Worm (Caenorhabditis elegans): ENCODE results near the gene F53F4.7.

DNA sequence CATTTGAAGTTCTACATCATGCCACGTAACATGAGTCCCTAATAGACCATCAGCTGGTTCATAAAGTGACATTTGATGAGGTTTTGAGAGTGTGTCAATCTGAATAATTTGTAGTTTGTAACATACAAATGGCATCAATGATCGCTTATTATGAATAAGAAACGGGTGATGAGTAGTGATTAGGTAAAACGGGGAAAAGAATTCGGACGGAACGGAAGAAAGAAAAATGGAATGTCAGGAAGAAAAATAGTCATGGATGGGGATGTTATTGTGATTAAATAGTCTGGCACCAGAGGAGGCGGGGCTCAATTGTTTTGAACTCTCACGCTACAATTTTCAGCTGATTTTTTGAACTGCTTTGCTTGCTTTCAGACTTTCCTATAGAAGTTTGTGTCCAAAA, 20.4 kb upstream of the F53F4.7 start, which contains the start of gene H37A05.2:
- TF ChIP-seq W03F9.2 (tag; optimal IDR thresholded peaks at IDR 0.05) (no peak), him-1 (tag; optimal IDR thresholded peaks at IDR 0.05) (no peak), dao-5 (tag; optimal IDR thresholded peaks at IDR 0.05) (no peak)

All from whole organism, L4/young adult.